Worm (Caenorhabditis elegans) whole organism, young adult: ENCODE results near the gene vha-14.

Experiments used
- B0019.2 ChIP-seq: fragments of 200-800 bp; sonication (Bioruptor generic); conservative IDR thresholded peaks from 2 replicates; pipeline ENCODE4 v1.3.6; 2022; ENCODE audit warnings: missing genetic modification reagents, missing genetic modification characterization, missing compliant biosample characterization
- B0035.1 ChIP-seq: sonication (generic microtip); optimal IDR thresholded peaks from 2 replicates; lab custom pipeline; 2016; ENCODE audit warnings: missing genetic modification characterization, mild to moderate bottlenecking, missing compliant biosample characterization, missing genotype, missing genetic modification reagents
- B0336.3 ChIP-seq: fragments of 200-800 bp; sonication (Bioruptor generic); IDR thresholded peaks from 2 replicates; pipeline ENCODE4 v1.3.6; 2022; ENCODE audit warnings: missing genetic modification characterization, missing compliant biosample characterization
- D2030.7 ChIP-seq: fragments of 200-800 bp; sonication (Bioruptor generic); IDR thresholded peaks from 2 replicates; pipeline ENCODE4 v1.3.6; 2022; ENCODE audit warnings: missing genetic modification reagents, missing genetic modification characterization, missing compliant biosample characterization
- F37B4.10 ChIP-seq: fragments of 200-800 bp; sonication (Bioruptor generic); IDR thresholded peaks from 2 replicates; pipeline ENCODE4 v1.3.6; 2022; ENCODE audit warnings: missing genetic modification characterization, missing compliant biosample characterization
- F57A8.1 ChIP-seq: fragments of 200-800 bp; sonication (Bioruptor generic); optimal IDR thresholded peaks from 2 replicates; lab custom pipeline; 2018; ENCODE audit warnings: mild to moderate bottlenecking, missing genetic modification characterization, moderate library complexity, missing compliant biosample characterization
- T26A5.8 ChIP-seq: sonication (generic microtip); optimal IDR thresholded peaks from 2 replicates; lab custom pipeline; 2016; ENCODE audit warnings: missing genetic modification characterization, missing compliant biosample characterization
- Y95B8A.8 ChIP-seq: fragments of 200-800 bp; sonication (Bioruptor generic); IDR thresholded peaks from 2 replicates; pipeline ENCODE4 v1.3.6; 2022; ENCODE audit warnings: missing genetic modification reagents, missing genetic modification characterization, missing compliant biosample characterization
- ZK185.1 ChIP-seq: sonication (generic microtip); optimal IDR thresholded peaks from 2 replicates; lab custom pipeline; 2016; ENCODE audit warnings: mild to moderate bottlenecking, missing genetic modification characterization, missing compliant biosample characterization; ENCODE audit not compliant: poor library complexity, severe bottlenecking
- athp-1 ChIP-seq: sonication (generic microtip); optimal IDR thresholded peaks from 2 replicates; lab custom pipeline; 2017; ENCODE audit warnings: mild to moderate bottlenecking, missing genetic modification characterization, missing compliant biosample characterization
- attf-3 ChIP-seq: fragments of 200-800 bp; sonication (Bioruptor generic); conservative IDR thresholded peaks from 2 replicates; pipeline ENCODE4 v1.3.6; 2022; ENCODE audit warnings: missing genetic modification reagents, missing genetic modification characterization, missing compliant biosample characterization
- attf-5 ChIP-seq: fragments of 200-800 bp; sonication (Bioruptor generic); optimal IDR thresholded peaks from 2 replicates; lab custom pipeline; 2018; ENCODE audit warnings: mild to moderate bottlenecking, missing genetic modification characterization, missing compliant biosample characterization
- attf-6 ChIP-seq: fragments of 200-800 bp; sonication (Bioruptor generic); IDR thresholded peaks from 2 replicates; pipeline ENCODE4 v1.3.6; 2022; ENCODE audit warnings: missing genetic modification reagents, missing genetic modification characterization, missing compliant biosample characterization
- bed-2 ChIP-seq: fragments of 200-800 bp; sonication (Bioruptor generic); IDR thresholded peaks from 2 replicates; pipeline ENCODE4 v1.3.6; 2022; ENCODE audit warnings: missing genetic modification reagents, missing genetic modification characterization, missing compliant biosample characterization
- ccch-3 ChIP-seq: fragments of 200-800 bp; sonication (Bioruptor generic); optimal IDR thresholded peaks from 2 replicates; lab custom pipeline; 2018; ENCODE audit warnings: mild to moderate bottlenecking, missing genetic modification characterization, missing compliant biosample characterization
- cebp-1 ChIP-seq, 2 experiments: fragments of 200-800 bp in 1 of 2; sonication (Bioruptor generic) in 1 of 2; sonication (generic microtip) in 1 of 2; IDR thresholded peaks in 1 of 2; optimal IDR thresholded peaks in 1 of 2; 2 replicates each; pipeline versions ENCODE4 v1.3.6 to Lab custom; 2017 to 2022; ENCODE audit warnings: missing compliant biosample characterization in 2 of 2, missing genetic modification characterization in 2 of 2, mild to moderate bottlenecking in 1 of 2, missing genetic modification reagents in 1 of 2, moderate library complexity in 1 of 2
- ceh-79 ChIP-seq: sonication (generic microtip); optimal IDR thresholded peaks from 2 replicates; lab custom pipeline; 2017; ENCODE audit warnings: mild to moderate bottlenecking, missing genetic modification characterization, missing compliant biosample characterization
- ceh-91 ChIP-seq: fragments of 200-800 bp; sonication (Bioruptor generic); IDR thresholded peaks from 2 replicates; pipeline ENCODE4 v1.3.6; 2022; ENCODE audit warnings: missing genetic modification reagents, missing genetic modification characterization, missing compliant biosample characterization
- dpff-1 ChIP-seq: sonication (generic microtip); optimal IDR thresholded peaks from 2 replicates; lab custom pipeline; 2017; ENCODE audit warnings: mild to moderate bottlenecking, missing genetic modification characterization, missing compliant biosample characterization
- efl-1 ChIP-seq: fragments of 150-350 bp; optimal IDR thresholded peaks from 2 replicates; lab custom pipeline; 2014; ENCODE audit warnings: missing biosample characterization, missing genetic modification reagents, missing genetic modification characterization
- egl-18 ChIP-seq: fragments of 200-800 bp; sonication (Bioruptor generic); IDR thresholded peaks from 2 replicates; pipeline ENCODE4 v1.3.6; 2022; ENCODE audit warnings: missing genetic modification reagents, missing genetic modification characterization, missing compliant biosample characterization
- ekl-4 ChIP-seq: fragments of 200-800 bp; sonication (Bioruptor generic); IDR thresholded peaks from 2 replicates; pipeline ENCODE4 v1.3.6; 2022; ENCODE audit warnings: missing genetic modification reagents, missing genetic modification characterization, missing compliant biosample characterization
- him-1 ChIP-seq: sonication (generic microtip); optimal IDR thresholded peaks from 2 replicates; lab custom pipeline; 2016; ENCODE audit warnings: missing genotype, missing genetic modification reagents, missing genetic modification characterization, missing compliant biosample characterization
- hmg-1.2 ChIP-seq: fragments of 200-800 bp; sonication (Bioruptor generic); IDR thresholded peaks from 2 replicates; pipeline ENCODE4 v1.3.6; 2022; ENCODE audit warnings: missing genetic modification reagents, missing genetic modification characterization, missing compliant biosample characterization
- hmg-20 ChIP-seq: fragments of 200-800 bp; sonication (Bioruptor generic); IDR thresholded peaks from 2 replicates; pipeline ENCODE4 v1.3.6; 2022; ENCODE audit warnings: missing genetic modification reagents, missing genetic modification characterization, missing compliant biosample characterization
- hrde-1 ChIP-seq: sonication (generic microtip); optimal IDR thresholded peaks from 2 replicates; lab custom pipeline; 2016; ENCODE audit warnings: missing genetic modification characterization, mild to moderate bottlenecking, missing compliant biosample characterization, moderate library complexity, missing genotype, missing genetic modification reagents, borderline replicate concordance
- hsf-1 ChIP-seq: fragments of 200-800 bp; sonication (Bioruptor generic); IDR thresholded peaks from 2 replicates; pipeline ENCODE4 v1.3.6; 2022; ENCODE audit warnings: missing genetic modification reagents, missing genetic modification characterization, missing compliant biosample characterization
- let-607 ChIP-seq, 2 experiments: fragments of 200-800 bp in 1 of 2; sonication (Bioruptor generic) in 1 of 2; sonication (generic microtip) in 1 of 2; optimal IDR thresholded peaks; 2 replicates each; lab custom pipeline; 2016 to 2018; ENCODE audit warnings: mild to moderate bottlenecking in 2 of 2, missing compliant biosample characterization in 2 of 2, missing genetic modification characterization in 2 of 2, moderate library complexity in 2 of 2, missing genotype in 1 of 2
- lin-54 ChIP-seq: fragments of 200-800 bp; sonication (Bioruptor generic); optimal IDR thresholded peaks from 2 replicates; lab custom pipeline; 2018; ENCODE audit warnings: mild to moderate bottlenecking, missing genetic modification characterization, missing compliant biosample characterization
- lir-1 ChIP-seq: fragments of 200-800 bp; sonication (Bioruptor generic); conservative IDR thresholded peaks from 2 replicates; pipeline ENCODE4 v1.3.6; 2022; ENCODE audit warnings: missing genetic modification reagents, missing genetic modification characterization, missing compliant biosample characterization
- lsy-27 ChIP-seq: sonication (generic microtip); optimal IDR thresholded peaks from 2 replicates; lab custom pipeline; 2017; ENCODE audit warnings: missing genetic modification characterization, mild to moderate bottlenecking, missing compliant biosample characterization, antibody characterized with exemption, missing genotype, borderline replicate concordance; ENCODE audit not compliant: insufficient read depth
- madf-10 ChIP-seq: sonication (generic microtip); optimal IDR thresholded peaks from 2 replicates; lab custom pipeline; 2016; ENCODE audit warnings: mild to moderate bottlenecking, missing genetic modification characterization, missing compliant biosample characterization
- mes-4 ChIP-seq: sonication (generic microtip); optimal IDR thresholded peaks from 2 replicates; lab custom pipeline; 2016; ENCODE audit warnings: missing genotype, missing genetic modification characterization, missing compliant biosample characterization
- mxl-1 ChIP-seq: sonication (generic microtip); optimal IDR thresholded peaks from 2 replicates; lab custom pipeline; 2016; ENCODE audit warnings: missing genetic modification characterization, missing compliant biosample characterization
- nfyb-1 ChIP-seq: fragments of 200-800 bp; sonication (Bioruptor generic); IDR thresholded peaks from 2 replicates; pipeline ENCODE4 v1.3.6; 2022; ENCODE audit warnings: missing genetic modification reagents, missing genetic modification characterization, missing compliant biosample characterization
- nhr-120 ChIP-seq: fragments of 200-800 bp; sonication (Bioruptor generic); IDR thresholded peaks from 2 replicates; pipeline ENCODE4 v1.3.6; 2022; ENCODE audit warnings: missing genetic modification characterization, missing compliant biosample characterization
- rcor-1 ChIP-seq: fragments of 200-800 bp; sonication (Bioruptor generic); IDR thresholded peaks from 2 replicates; pipeline ENCODE4 v1.3.6; 2022; ENCODE audit warnings: missing genetic modification reagents, missing genetic modification characterization, missing compliant biosample characterization
- repo-1 ChIP-seq: sonication (generic microtip); optimal IDR thresholded peaks from 2 replicates; lab custom pipeline; 2017; ENCODE audit warnings: mild to moderate bottlenecking, missing genetic modification characterization, missing compliant biosample characterization
- sea-2 ChIP-seq: fragments of 200-800 bp; sonication (Bioruptor generic); IDR thresholded peaks from 2 replicates; pipeline ENCODE4 v1.3.6; 2022; ENCODE audit warnings: missing genetic modification characterization, missing compliant biosample characterization
- snpc-3.4 ChIP-seq: sonication (generic microtip); optimal IDR thresholded peaks from 2 replicates; lab custom pipeline; 2017; ENCODE audit warnings: missing genetic modification characterization, mild to moderate bottlenecking, missing compliant biosample characterization, antibody characterized with exemption, moderate library complexity, missing genotype, missing genetic modification reagents
- snpc-4 ChIP-seq, 5 experiments: fragments of 150-350 bp in 1 of 5; sonication (generic microtip) in 4 of 5; optimal IDR thresholded peaks; 2 replicates each; lab custom pipeline; 2014 to 2018; ENCODE audit warnings: missing genetic modification characterization in 5 of 5, missing biosample characterization in 3 of 5, antibody characterized with exemption in 2 of 5, mild to moderate bottlenecking in 2 of 5, missing compliant biosample characterization in 2 of 5, missing genotype in 2 of 5, moderate library complexity in 2 of 5, missing genetic modification reagents in 1 of 5
- sptf-2 ChIP-seq: fragments of 200-800 bp; sonication (Bioruptor generic); optimal IDR thresholded peaks from 2 replicates; lab custom pipeline; 2018; ENCODE audit warnings: mild to moderate bottlenecking, missing genetic modification characterization, missing compliant biosample characterization
- tbp1 ChIP-seq: fragments of 200-800 bp; sonication (Bioruptor generic); optimal IDR thresholded peaks from 2 replicates; lab custom pipeline; 2018; ENCODE audit warnings: mild to moderate bottlenecking, missing genetic modification characterization, missing compliant biosample characterization
- tbx-9 ChIP-seq: sonication (generic microtip); optimal IDR thresholded peaks from 2 replicates; lab custom pipeline; 2016; ENCODE audit warnings: borderline replicate concordance, missing genetic modification characterization, inconsistent platforms, missing compliant biosample characterization
- zim-3 ChIP-seq: sonication (generic microtip); optimal IDR thresholded peaks from 2 replicates; lab custom pipeline; 2017; ENCODE audit warnings: mild to moderate bottlenecking, missing genetic modification characterization, moderate library complexity, missing compliant biosample characterization
- ztf-26 ChIP-seq: sonication (generic microtip); optimal IDR thresholded peaks from 2 replicates; lab custom pipeline; 2017; ENCODE audit warnings: missing genetic modification characterization, missing compliant biosample characterization

The vha-14 gene

ce11 chrIII:9509764-9510370 is 2.0 kb downstream of the vha-14 start (continued):
- TF ChIP-seq lsy-27 (tag; lab: Kevin White, UChicago) (no peak), madf-10 (peak; percentile 33), Y95B8A.8 (no peak), attf-6 (GFP tag; lab: Robert Waterston, UW) (no peak), dpff-1 (tag; lab: Kevin White, UChicago) (no peak), ZK185.1 (tag; lab: Kevin White, UChicago) (peak; percentile 10), hrde-1 (tag; lab: Kevin White, UChicago) (peak; percentile 58), rcor-1 (GFP tag; lab: Robert Waterston, UW) (no peak), athp-1 (tag; lab: Kevin White, UChicago) (peak; percentile 7), D2030.7 (GFP tag; lab: Robert Waterston, UW) (no peak), F57A8.1 (no peak), hmg-20 (GFP tag; lab: Robert Waterston, UW) (no peak), B0019.2 (GFP tag; lab: Robert Waterston, UW) (0 out of 2 replicates have a peak, but pooled peaks have one; percentile 43), attf-5 (GFP tag; lab: Kevin White, UChicago) (no peak), him-1 (tag; lab: Kevin White, UChicago) (peak; percentile 38), nhr-120 (GFP tag; lab: Robert Waterston, UW) (no peak), cebp-1 (GFP tag; IDR thresholded peaks at IDR 0.05; lab: Robert Waterston, UW) (no peak), cebp-1 (tag; optimal IDR thresholded peaks at IDR 0.05; lab: Kevin White, UChicago) (peak; percentile 45), efl-1 (no peak), tbp1 (no peak), lir-1 (GFP tag; lab: Robert Waterston, UW) (no peak), repo-1 (tag; lab: Kevin White, UChicago) (peak; percentile 90), nfyb-1 (no peak; the same call in 1 of the 2 replicates), sea-2 (GFP tag; lab: Robert Waterston, UW) (no peak), snpc-4 (GFP tag; optimal IDR thresholded peaks at IDR 0.05; lab: Kevin White, UChicago) (no peak), snpc-4 (tag; optimal IDR thresholded peaks at IDR 0.05; lab: Kevin White, UChicago) (peak in 1 of 4 experiments; percentile 57), ztf-26 (tag; lab: Kevin White, UChicago) (no peak), tbx-9 (tag; lab: Kevin White, UChicago) (no peak), zim-3 (tag; lab: Kevin White, UChicago) (no peak), attf-3 (GFP tag; lab: Robert Waterston, UW) (no peak), hsf-1 (GFP tag; lab: Robert Waterston, UW) (peak; percentile 57; the same call in 1 of the 2 replicates), bed-2 (no peak), lin-54 (GFP tag; lab: Kevin White, UChicago) (no peak), B0035.1 (tag; lab: Kevin White, UChicago) (peak; percentile 48), hmg-1.2 (GFP tag; lab: Robert Waterston, UW) (peak; percentile 11), sptf-2 (no peak), mxl-1 (tag; lab: Kevin White, UChicago) (no peak), ekl-4 (GFP tag; lab: Robert Waterston, UW) (no peak), egl-18 (GFP tag; lab: Robert Waterston, UW) (no peak), T26A5.8 (tag; lab: Kevin White, UChicago) (no peak), snpc-3.4 (tag; lab: Kevin White, UChicago) (no peak), mes-4 (no peak), let-607 (tag; optimal IDR thresholded peaks at IDR 0.05; lab: Kevin White, UChicago) (peak in 1 of 2 experiments; percentile 17), B0336.3 (GFP tag; lab: Robert Waterston, UW) (peak; percentile 65), ceh-79 (tag; lab: Kevin White, UChicago) (no peak), F37B4.10 (GFP tag; lab: Robert Waterston, UW) (0 out of 2 replicates have a peak, but pooled peaks have one; percentile 54), ceh-91 (GFP tag; lab: Robert Waterston, UW) (no peak), ccch-3 (no peak)
